Fruit fly (Drosophila melanogaster): ENCODE measurements around the gene CG14662.

The CG14662 gene

DNA sequence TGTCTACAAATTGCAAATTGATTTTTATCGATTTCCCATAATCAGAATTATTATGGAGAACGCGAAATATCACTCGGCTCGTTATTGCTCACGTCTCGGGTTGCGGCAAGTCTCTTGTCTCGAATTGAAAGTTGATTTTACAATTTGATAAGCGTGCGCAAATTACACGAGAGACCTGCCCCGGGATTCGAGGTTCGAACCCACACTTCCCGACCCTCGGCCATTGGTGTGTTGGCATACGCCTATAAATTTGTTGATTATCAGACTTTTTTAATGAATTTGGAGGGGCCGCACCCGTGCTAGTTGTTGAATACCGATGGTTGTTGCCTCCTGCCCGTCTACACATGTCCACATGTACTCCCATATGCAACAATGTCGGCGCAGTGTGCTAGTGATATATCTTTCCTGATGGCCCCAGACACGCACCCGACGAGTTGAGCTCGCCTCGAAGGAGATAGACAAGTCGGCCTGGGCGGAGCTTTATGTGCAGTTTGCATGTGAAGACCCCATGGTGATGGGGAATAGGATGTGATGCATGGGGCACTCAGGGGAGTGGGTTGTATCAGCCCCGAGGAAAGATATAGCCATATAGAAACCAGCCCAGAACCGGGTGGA is 49.2 kb upstream of the CG14662 start (continued):
- TF ChIP-seq CG15269 (tag; optimal IDR thresholded peaks at IDR 0.05): no peak
- TF ChIP-seq D19A (tag; optimal IDR thresholded peaks at IDR 0.05): no peak

DNA sequence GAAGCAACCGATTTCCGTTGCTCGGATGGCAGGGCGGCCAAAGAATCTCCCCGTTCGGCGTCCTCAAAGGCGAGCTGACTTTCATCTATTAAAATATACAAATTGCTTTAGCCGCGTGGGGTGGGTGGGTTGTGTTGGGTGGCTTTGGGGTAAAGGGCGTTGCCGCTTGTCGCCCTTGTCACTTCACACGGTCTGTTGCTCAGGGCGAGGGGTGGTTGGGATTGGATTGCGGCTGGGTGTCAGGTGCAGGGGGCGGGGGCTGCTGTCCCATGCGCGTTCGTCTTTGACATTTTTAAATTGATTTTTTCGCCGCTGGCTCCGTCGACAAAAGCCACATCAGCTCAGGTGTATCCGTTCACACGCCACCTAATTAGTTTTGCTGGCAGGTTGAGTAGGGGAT is 48.3 kb upstream of the CG14662 start:
- peak; percentile 12 for TF ChIP-seq Ets65A (GFP tag)
- TF ChIP-seq Max (GFP tag; optimal IDR thresholded peaks at IDR 0.05): no peak
- TF ChIP-seq crol (GFP tag; IDR thresholded peaks at IDR 0.05): peak; percentile 81
- no peak for TF ChIP-seq dan (GFP tag; IDR thresholded peaks at IDR 0.05)
- peak; percentile 25 for TF ChIP-seq Fer1 (GFP tag; optimal IDR thresholded peaks at IDR 0.05)
- peak; percentile 15; the same call in 1 of the 2 replicates for TF ChIP-seq ranshi (GFP tag; IDR thresholded peaks at IDR 0.05)
- peak; percentile 17 for TF ChIP-seq CG18599 (GFP tag; optimal IDR thresholded peaks at IDR 0.05)
- TF ChIP-seq CG10543 (GFP tag; optimal IDR thresholded peaks at IDR 0.05): peak; percentile 56
- peak; percentile 62; the same call in 1 of the 2 replicates for TF ChIP-seq Awh (GFP tag; IDR thresholded peaks at IDR 0.05)
- TF ChIP-seq CG17328 (GFP tag; IDR thresholded peaks at IDR 0.05): no peak
- TF ChIP-seq CG16779 (GFP tag; IDR thresholded peaks at IDR 0.05): no peak
- TF ChIP-seq run (tag; optimal IDR thresholded peaks at IDR 0.05): peak; percentile 1
- peak; percentile 23 for TF ChIP-seq ash1 (GFP tag; optimal IDR thresholded peaks at IDR 0.05)
- TF ChIP-seq br (optimal IDR thresholded peaks at IDR 0.05): no peak
- no peak for TF ChIP-seq CG4730 (GFP tag; IDR thresholded peaks at IDR 0.05)
- no peak for TF ChIP-seq disco-r (GFP tag; optimal IDR thresholded peaks at IDR 0.05)
- no peak for TF ChIP-seq Mad (GFP tag; optimal IDR thresholded peaks at IDR 0.05)
- TF ChIP-seq ken (GFP tag; IDR thresholded peaks at IDR 0.05): 0 out of 3 replicates have a peak, but pooled peaks have one; percentile 20
- TF ChIP-seq Dll (GFP tag; IDR thresholded peaks at IDR 0.05; ENCODE audit: partially characterized antibody): 0 out of 4 replicates have a peak, but pooled peaks have one; percentile 16
- peak; percentile 8; the same call in 1 of the 2 replicates for TF ChIP-seq gsb (GFP tag; IDR thresholded peaks at IDR 0.05)
- peak; percentile 20 for TF ChIP-seq Jarid2 (GFP tag; optimal IDR thresholded peaks at IDR 0.05)
- no peak for TF ChIP-seq cato (GFP tag; optimal IDR thresholded peaks at IDR 0.05; ENCODE audit: borderline replicate concordance)
- TF ChIP-seq Rfx (GFP tag; IDR thresholded peaks at IDR 0.05): 0 out of 2 replicates have a peak, but pooled peaks have one; percentile 10
- TF ChIP-seq CG32532 (GFP tag; IDR thresholded peaks at IDR 0.05): peak; percentile 8; the same call in 1 of the 2 replicates
- peak; percentile 45; the same call in 2 of the 3 replicates for TF ChIP-seq so (GFP tag; IDR thresholded peaks at IDR 0.05)
- peak; percentile 13; the same call in 1 of the 2 replicates for TF ChIP-seq Adf1 (GFP tag; IDR thresholded peaks at IDR 0.05)
- peak; percentile 42 for TF ChIP-seq kni (GFP tag; optimal IDR thresholded peaks at IDR 0.05)
- TF ChIP-seq ham (GFP tag; IDR thresholded peaks at IDR 0.05): no peak
- TF ChIP-seq ssp (GFP tag; IDR thresholded peaks at IDR 0.05): 0 out of 2 replicates have a peak, but pooled peaks have one; percentile 13
- TF ChIP-seq CG1792 (GFP tag; optimal IDR thresholded peaks at IDR 0.05): no peak
- no peak for TF ChIP-seq luna (GFP tag; optimal IDR thresholded peaks at IDR 0.05)
- TF ChIP-seq seq (GFP tag; IDR thresholded peaks at IDR 0.05): 0 out of 2 replicates have a peak, but pooled peaks have one; percentile 28
- no peak for TF ChIP-seq peb (GFP tag; IDR thresholded peaks at IDR 0.05)
- TF ChIP-seq onecut (GFP tag; IDR thresholded peaks at IDR 0.05): peak; percentile 24; the same call in 1 of the 2 replicates
- no peak for TF ChIP-seq CrebB (tag; optimal IDR thresholded peaks at IDR 0.05)
- TF ChIP-seq CG17612 (GFP tag; IDR thresholded peaks at IDR 0.05): no peak
- TF ChIP-seq nerfin-1 (tag; optimal IDR thresholded peaks at IDR 0.05): no peak
- 0 out of 4 replicates have a peak, but pooled peaks have one; percentile 16 for TF ChIP-seq chinmo (GFP tag; IDR thresholded peaks at IDR 0.05; ENCODE audit: partially characterized antibody)
- 0 out of 2 replicates have a peak, but pooled peaks have one; percentile 3 for TF ChIP-seq CG9932 (GFP tag; IDR thresholded peaks at IDR 0.05)
- TF ChIP-seq CG12744 (GFP tag; optimal IDR thresholded peaks at IDR 0.05): no peak
- no peak for TF ChIP-seq slp2 (GFP tag; optimal IDR thresholded peaks at IDR 0.05)
- no peak for TF ChIP-seq CG7987 (GFP tag; optimal IDR thresholded peaks at IDR 0.05)
- no peak for TF ChIP-seq Drgx (GFP tag; IDR thresholded peaks at IDR 0.05)
- no peak for TF ChIP-seq sens-2 (GFP tag; IDR thresholded peaks at IDR 0.05)
- 0 out of 3 replicates have a peak, but pooled peaks have one; percentile 17 for TF ChIP-seq H15 (GFP tag; IDR thresholded peaks at IDR 0.05)
- no peak for TF ChIP-seq CG9727 (GFP tag; optimal IDR thresholded peaks at IDR 0.05)
- TF ChIP-seq gro (GFP tag; optimal IDR thresholded peaks at IDR 0.05): no peak
